Fruit fly (Drosophila melanogaster): ENCODE measurements around the gene CecB.
A peak's percentile ranks its signal among the peaks of the same experiment; 100 is the strongest.

DNA sequence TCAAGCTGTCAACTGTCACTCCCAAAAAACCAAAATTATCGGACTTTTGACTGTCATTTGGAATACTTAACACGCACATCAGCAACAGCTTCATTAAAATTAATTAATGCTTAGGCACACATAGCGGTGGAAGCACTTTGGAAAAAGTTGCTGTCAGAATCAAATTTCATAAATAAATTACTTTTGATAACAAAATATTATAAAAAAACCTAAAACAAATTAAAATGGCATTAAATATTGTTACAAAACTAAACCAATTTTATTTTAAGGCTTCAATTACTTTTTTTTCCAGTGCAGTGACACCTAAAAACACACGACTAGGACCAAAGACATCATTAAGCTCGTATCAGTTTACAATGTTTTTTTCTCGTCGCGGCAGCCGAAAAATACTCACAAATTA is 42.6 kb upstream of the CecB start:
- TF ChIP-seq CG8301 (tag; optimal IDR thresholded peaks at IDR 0.05) (no peak), gl (tag; optimal IDR thresholded peaks at IDR 0.05) (no peak), Pif1B (GFP tag; optimal IDR thresholded peaks at IDR 0.05) (no peak), CG15710 (tag; optimal IDR thresholded peaks at IDR 0.05) (peak; percentile 67), CG14655 (GFP tag; optimal IDR thresholded peaks at IDR 0.05) (peak; percentile 27), CG12605 (GFP tag; IDR thresholded peaks at IDR 0.05) (0 out of 2 replicates have a peak, but pooled peaks have one; percentile 23), fd96Ca (GFP tag; IDR thresholded peaks at IDR 0.05) (no peak), rn (GFP tag; IDR thresholded peaks at IDR 0.05) (no peak), CG10348 (GFP tag; IDR thresholded peaks at IDR 0.05) (no peak), CG34367 (tag; optimal IDR thresholded peaks at IDR 0.05) (peak; percentile 51), Ets98B (GFP tag; IDR thresholded peaks at IDR 0.05) (no peak; the same call in 1 of the 2 replicates), CG13204 (GFP tag; optimal IDR thresholded peaks at IDR 0.05) (no peak), CG8159 (tag; optimal IDR thresholded peaks at IDR 0.05) (peak; percentile 75)

Data from whole organism, pupa.